Fruit fly (Drosophila melanogaster) whole organism, wandering third instar larva: ENCODE measurements around the gene Use1.

Source experiments
- CG9705 ChIP-seq: fragments of 200-800 bp; sonication (Bioruptor generic); optimal IDR thresholded peaks from 2 replicates; lab custom pipeline; 2018; ENCODE audit warnings: missing biosample characterization, mild to moderate bottlenecking, missing genetic modification characterization
- OdsH ChIP-seq: fragments of 200-800 bp; sonication (Bioruptor generic); optimal IDR thresholded peaks from 2 replicates; lab custom pipeline; 2016; ENCODE audit warnings: missing biosample characterization, mild to moderate bottlenecking, missing genetic modification characterization
- dsf ChIP-seq: sonication (Bioruptor generic); optimal IDR thresholded peaks from 2 replicates; lab custom pipeline; 2016; ENCODE audit warnings: missing biosample characterization, missing genetic modification characterization, borderline replicate concordance
- foxo ChIP-seq, 2 experiments: fragments of 200-800 bp; sonication (Bioruptor generic); optimal IDR thresholded peaks; 2 replicates in 1 of 2; 3 replicates in 1 of 2; lab custom pipeline; 2016 to 2017; ENCODE audit warnings: missing biosample characterization in 2 of 2, missing genetic modification characterization in 2 of 2
- h ChIP-seq: fragments of 200-800 bp; sonication (Bioruptor generic); optimal IDR thresholded peaks from 3 replicates; lab custom pipeline; 2016; ENCODE audit warnings: missing biosample characterization, mild to moderate bottlenecking, missing genetic modification characterization
- rgr ChIP-seq: fragments of 200-800 bp; sonication (Bioruptor generic); optimal IDR thresholded peaks from 3 replicates; lab custom pipeline; 2016; ENCODE audit warnings: missing biosample characterization, mild to moderate bottlenecking, missing genetic modification characterization

DNA sequence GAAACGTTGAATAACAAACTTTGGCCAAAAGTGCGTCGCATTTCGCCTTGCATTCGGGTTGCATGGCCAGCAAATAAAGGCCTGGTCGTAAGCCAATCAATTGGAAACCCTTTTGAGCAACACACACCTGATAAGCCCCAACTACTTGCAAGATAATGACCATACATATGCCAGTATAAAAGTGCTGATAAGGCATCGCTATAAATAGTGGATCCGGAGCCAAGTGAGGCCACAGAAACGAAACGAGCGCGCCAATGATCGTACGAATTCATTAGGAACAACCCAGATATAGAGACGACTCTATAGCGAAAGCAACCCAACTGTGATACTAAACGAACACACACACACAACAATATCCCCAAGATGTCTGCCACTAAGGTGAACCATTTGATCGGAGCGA is 40.3 kb downstream of the Use1 start, which contains the start of gene CG13315:
- no peak for TF ChIP-seq OdsH (GFP tag; lab: Kevin White, UChicago)
- no peak for TF ChIP-seq CG9705 (GFP tag; lab: Kevin White, UChicago)
- peak; percentile 35 for TF ChIP-seq rgr
- TF ChIP-seq dsf, result no peak
- peak; percentile 15 for TF ChIP-seq h (GFP tag; lab: Kevin White, UChicago)
- no peak for TF ChIP-seq foxo (GFP tag; optimal IDR thresholded peaks at IDR 0.05; lab: Kevin White, UChicago)
